Fruit fly (Drosophila melanogaster): ENCODE data around the gene Mnt.

The Mnt gene

dm6 chrX:3677156-3677846 lies 5.7 kb downstream of the Mnt start (continued):
- TF ChIP-seq CG15269 (tag; optimal IDR thresholded peaks at IDR 0.05) (no peak), al (GFP tag; IDR thresholded peaks at IDR 0.05) (no peak), CG11696 (GFP tag; IDR thresholded peaks at IDR 0.05) (no peak), gfzf (GFP tag; optimal IDR thresholded peaks at IDR 0.05) (no peak), hkb (optimal IDR thresholded peaks at IDR 0.05) (no peak), hkb (GFP tag; IDR thresholded peaks at IDR 0.05) (no peak), z (GFP tag; IDR thresholded peaks at IDR 0.05) (no peak), CG3847 (GFP tag; IDR thresholded peaks at IDR 0.05) (no peak), CG18619 (GFP tag; optimal IDR thresholded peaks at IDR 0.05) (no peak), CG12769 (tag; optimal IDR thresholded peaks at IDR 0.05) (peak; percentile 62), CG32767 (GFP tag; IDR thresholded peaks at IDR 0.05) (no peak), Hr3 (GFP tag; optimal IDR thresholded peaks at IDR 0.05) (no peak), CG2116 (GFP tag; optimal IDR thresholded peaks at IDR 0.05) (no peak), CG17612 (GFP tag; IDR thresholded peaks at IDR 0.05) (no peak), dimm (GFP tag; IDR thresholded peaks at IDR 0.05) (no peak), gcm (GFP tag; optimal IDR thresholded peaks at IDR 0.05) (no peak), Bgb (GFP tag; IDR thresholded peaks at IDR 0.05; ENCODE audit: partially characterized antibody) (peak; percentile 32; the same call in 1 of the 2 replicates), sens (GFP tag) (peak; percentile 84), Fer1 (GFP tag; optimal IDR thresholded peaks at IDR 0.05) (no peak), CG17328 (GFP tag; IDR thresholded peaks at IDR 0.05) (no peak), zfh2 (GFP tag; optimal IDR thresholded peaks at IDR 0.05) (no peak), CG6854 (GFP tag; optimal IDR thresholded peaks at IDR 0.05) (no peak), pros (GFP tag; optimal IDR thresholded peaks at IDR 0.05) (peak; percentile 63), Med (GFP tag) (peak; percentile 87), gce (GFP tag; IDR thresholded peaks at IDR 0.05) (no peak), Dbx (GFP tag; IDR thresholded peaks at IDR 0.05) (no peak), Atf6 (GFP tag; IDR thresholded peaks at IDR 0.05) (no peak), disco-r (GFP tag; optimal IDR thresholded peaks at IDR 0.05) (no peak), ftz-f1 (GFP tag; optimal IDR thresholded peaks at IDR 0.05) (peak; percentile 62), cas (GFP tag; IDR thresholded peaks at IDR 0.05) (no peak), Ssrp (tag; optimal IDR thresholded peaks at IDR 0.05) (no peak), CG18476 (GFP tag; optimal IDR thresholded peaks at IDR 0.05) (no peak), CG3726 (GFP tag; IDR thresholded peaks at IDR 0.05) (no peak), CG10959 (GFP tag; IDR thresholded peaks at IDR 0.05) (no peak), pho (GFP tag; optimal IDR thresholded peaks at IDR 0.05) (no peak), Nf-YC (tag; optimal IDR thresholded peaks at IDR 0.05) (no peak), Dek (tag; optimal IDR thresholded peaks at IDR 0.05) (no peak), Six4 (GFP tag; optimal IDR thresholded peaks at IDR 0.05) (no peak), ab (GFP tag; optimal IDR thresholded peaks at IDR 0.05) (no peak), kah (GFP tag; optimal IDR thresholded peaks at IDR 0.05) (no peak), kni (GFP tag; optimal IDR thresholded peaks at IDR 0.05) (peak; percentile 83), slbo (GFP tag; IDR thresholded peaks at IDR 0.05) (no peak), CG13424 (tag; optimal IDR thresholded peaks at IDR 0.05) (no peak), Nf-YB (GFP tag; optimal IDR thresholded peaks at IDR 0.05) (no peak), CG9609 (GFP tag; optimal IDR thresholded peaks at IDR 0.05) (no peak), CG14050 (GFP tag; IDR thresholded peaks at IDR 0.05) (no peak), tio (GFP tag; optimal IDR thresholded peaks at IDR 0.05) (no peak), dysf (GFP tag; IDR thresholded peaks at IDR 0.05) (no peak), dmrt11E (tag; optimal IDR thresholded peaks at IDR 0.05) (no peak), CG13123 (GFP tag; optimal IDR thresholded peaks at IDR 0.05) (no peak), ap (GFP tag; IDR thresholded peaks at IDR 0.05) (no peak), CG11398 (GFP tag; optimal IDR thresholded peaks at IDR 0.05) (peak; percentile 8)
